Worm (Caenorhabditis elegans): Measurements from ENCODE around the gene F52H2.1.
A peak's percentile ranks its signal among the peaks of the same experiment; 100 is the strongest.

F52H2.1 gene

ce11 chrX:2595027-2595756 is 22.3 kb downstream of the F52H2.1 start:
- no peak for TF ChIP-seq Y75B8A.6 (GFP tag; IDR thresholded peaks at IDR 0.05)
- TF ChIP-seq dmd-8 (GFP tag; IDR thresholded peaks at IDR 0.05) = no peak
- no peak for TF ChIP-seq dmd-9 (GFP tag; IDR thresholded peaks at IDR 0.05)
- TF ChIP-seq set-16 (GFP tag; IDR thresholded peaks at IDR 0.05) = no peak
- no peak for TF ChIP-seq zag-1 (tag; optimal IDR thresholded peaks at IDR 0.05)
- no peak for TF ChIP-seq ces-1 (GFP tag; optimal IDR thresholded peaks at IDR 0.05)
- no peak for TF ChIP-seq aha-1 (tag)
- no peak for TF ChIP-seq jun-1 (tag; optimal IDR thresholded peaks at IDR 0.05)
- TF ChIP-seq lin-1 (GFP tag; IDR thresholded peaks at IDR 0.05) = no peak
- no peak for TF ChIP-seq lin-29 (GFP tag; IDR thresholded peaks at IDR 0.05)
- TF ChIP-seq daf-19 (GFP tag; conservative IDR thresholded peaks at IDR 0.05) = no peak
- TF ChIP-seq dmd-6 (GFP tag; IDR thresholded peaks at IDR 0.05) = no peak
- TF ChIP-seq duxl-1 (tag; optimal IDR thresholded peaks at IDR 0.05; ENCODE audit: poor library complexity) = no peak
- peak; percentile 31 for TF ChIP-seq nhr-11 (tag; optimal IDR thresholded peaks at IDR 0.05)
- TF ChIP-seq nhr-102 (tag; optimal IDR thresholded peaks at IDR 0.05) = no peak
- no peak for TF ChIP-seq Y105C5A.15 (GFP tag; IDR thresholded peaks at IDR 0.05)
- TF ChIP-seq php-3 (GFP tag; IDR thresholded peaks at IDR 0.05) = no peak
- TF ChIP-seq nhr-28 (tag; optimal IDR thresholded peaks at IDR 0.05) = no peak
- TF ChIP-seq hmg-1.1 (GFP tag; IDR thresholded peaks at IDR 0.05) = no peak
- TF ChIP-seq zfp-3 (GFP tag; conservative IDR thresholded peaks at IDR 0.05) = no peak
- no peak for TF ChIP-seq spr-3 (GFP tag; optimal IDR thresholded peaks at IDR 0.05)
- peak; percentile 14 for TF ChIP-seq fkh-10 (GFP tag; optimal IDR thresholded peaks at IDR 0.05)
- peak; percentile 39 for TF ChIP-seq hlh-30 (tag; optimal IDR thresholded peaks at IDR 0.05; ENCODE audit: insufficient read depth)
- no peak for TF ChIP-seq aly-2 (tag; optimal IDR thresholded peaks at IDR 0.05)
- no peak for TF ChIP-seq ctbp-1 (GFP tag; IDR thresholded peaks at IDR 0.05)
- TF ChIP-seq D1046.2 (GFP tag; IDR thresholded peaks at IDR 0.05) = no peak
- TF ChIP-seq lsy-2 (tag; optimal IDR thresholded peaks at IDR 0.05) = peak in 1 of 2 experiments; percentile 43
- no peak for TF ChIP-seq fos-1 (tag; optimal IDR thresholded peaks at IDR 0.05)
- peak in 1 of 2 experiments; percentile 43 for TF ChIP-seq daf-16 (GFP tag; optimal IDR thresholded peaks at IDR 0.05)
- TF ChIP-seq daf-16 (tag; optimal IDR thresholded peaks at IDR 0.05) = no peak
- TF ChIP-seq lim-7 (GFP tag; IDR thresholded peaks at IDR 0.05) = no peak
- no peak for TF ChIP-seq ama-1 (optimal IDR thresholded peaks at IDR 0.05)
- TF ChIP-seq ceh-20 (GFP tag; IDR thresholded peaks at IDR 0.05) = peak; percentile 71
- no peak for TF ChIP-seq snpc-1.2 (GFP tag; IDR thresholded peaks at IDR 0.05)
- TF ChIP-seq saeg-2 (GFP tag; IDR thresholded peaks at IDR 0.05) = no peak
- no peak for TF ChIP-seq unc-39 (tag; optimal IDR thresholded peaks at IDR 0.05)
- peak in 1 of 2 experiments; percentile 7 for TF ChIP-seq hif-1 (tag; optimal IDR thresholded peaks at IDR 0.05)
- no peak for TF ChIP-seq nhr-237 (tag; optimal IDR thresholded peaks at IDR 0.05)
- TF ChIP-seq nhr-41 (GFP tag; IDR thresholded peaks at IDR 0.05) = no peak
- TF ChIP-seq hlh-11 (tag; optimal IDR thresholded peaks at IDR 0.05) = peak; percentile 63

ce11 chrX:2595757-2596059 is 22.8 kb downstream of the F52H2.1 start:
- TF ChIP-seq unc-62 (GFP tag; optimal IDR thresholded peaks at IDR 0.05 in 1 of 2) (no peak), unc-62 (tag; optimal IDR thresholded peaks at IDR 0.05) (no peak), daf-16 (GFP tag; optimal IDR thresholded peaks at IDR 0.05) (no peak), daf-16 (tag; optimal IDR thresholded peaks at IDR 0.05) (no peak), T26A8.4 (GFP tag; IDR thresholded peaks at IDR 0.05) (no peak), ceh-20 (GFP tag; IDR thresholded peaks at IDR 0.05) (no peak), nhr-28 (tag; optimal IDR thresholded peaks at IDR 0.05) (no peak), lin-1 (GFP tag; IDR thresholded peaks at IDR 0.05) (no peak), dmd-9 (GFP tag; IDR thresholded peaks at IDR 0.05) (no peak), mep-1 (tag; optimal IDR thresholded peaks at IDR 0.05) (no peak), jun-1 (tag; optimal IDR thresholded peaks at IDR 0.05) (no peak), ctbp-1 (GFP tag; IDR thresholded peaks at IDR 0.05) (no peak), spr-3 (GFP tag; optimal IDR thresholded peaks at IDR 0.05) (no peak)
